Worm (Caenorhabditis elegans) whole organism, mixed stage, embryonic: ENCODE results near the gene F23H11.4.

Experiments
- M03D4.4 ChIP-seq: sonication (generic microtip); optimal IDR thresholded peaks from 2 replicates; lab custom pipeline; 2017; ENCODE audit warnings: mild to moderate bottlenecking, missing genetic modification characterization, missing compliant biosample characterization
- bed-3 ChIP-seq: fragments of 200-800 bp; sonication (Bioruptor generic); optimal IDR thresholded peaks from 3 replicates; lab custom pipeline; 2018; ENCODE audit warnings: mild to moderate bottlenecking, missing genetic modification characterization, moderate library complexity, missing compliant biosample characterization
- blmp-1 ChIP-seq: fragments of 150-350 bp; optimal IDR thresholded peaks from 2 replicates; lab custom pipeline; 2014; ENCODE audit warnings: missing biosample characterization, missing genetic modification characterization
- ceh-39 ChIP-seq: fragments of 150-350 bp; optimal IDR thresholded peaks from 2 replicates; lab custom pipeline; 2014; ENCODE audit warnings: missing biosample characterization, missing genetic modification characterization
- ceh-43 ChIP-seq: fragments of 200-800 bp; sonication (Bioruptor generic); optimal IDR thresholded peaks from 2 replicates; lab custom pipeline; 2018; ENCODE audit warnings: mild to moderate bottlenecking, missing genetic modification characterization, moderate library complexity, missing compliant biosample characterization
- ceh-83 ChIP-seq: fragments of 200-800 bp; sonication (Bioruptor generic); optimal IDR thresholded peaks from 2 replicates; lab custom pipeline; 2018; ENCODE audit warnings: mild to moderate bottlenecking, missing genetic modification characterization, missing compliant biosample characterization
- ces-1 ChIP-seq: fragments of 150-350 bp; optimal IDR thresholded peaks from 2 replicates; lab custom pipeline; 2014; ENCODE audit warnings: missing biosample characterization, missing genetic modification reagents, missing genetic modification characterization
- cnd-1 ChIP-seq: fragments of 200-800 bp; sonication (Bioruptor generic); optimal IDR thresholded peaks from 2 replicates; lab custom pipeline; 2018; ENCODE audit warnings: mild to moderate bottlenecking, missing genetic modification characterization, missing compliant biosample characterization
- drap-1 ChIP-seq: fragments of 200-800 bp; sonication (Bioruptor generic); optimal IDR thresholded peaks from 3 replicates; lab custom pipeline; 2018; ENCODE audit warnings: mild to moderate bottlenecking, missing genetic modification characterization, missing compliant biosample characterization
- elt-3 ChIP-seq: fragments of 150-350 bp; optimal IDR thresholded peaks from 2 replicates; lab custom pipeline; 2014; ENCODE audit warnings: missing biosample characterization, missing genetic modification characterization
- flh-1 ChIP-seq: fragments of 200-800 bp; sonication (Bioruptor generic); optimal IDR thresholded peaks from 2 replicates; lab custom pipeline; 2018; ENCODE audit warnings: mild to moderate bottlenecking, missing genetic modification characterization, moderate library complexity, missing compliant biosample characterization
- ham-2 ChIP-seq: fragments of 200-800 bp; sonication (Bioruptor generic); optimal IDR thresholded peaks from 2 replicates; lab custom pipeline; 2018; ENCODE audit warnings: mild to moderate bottlenecking, missing genetic modification characterization, missing compliant biosample characterization
- hlh-1 ChIP-seq: fragments of 150-350 bp; optimal IDR thresholded peaks from 2 replicates; lab custom pipeline; 2014; ENCODE audit warnings: missing biosample characterization, missing genetic modification reagents, missing genetic modification characterization
- lin-13 ChIP-seq: fragments of 150-350 bp; optimal IDR thresholded peaks from 2 replicates; lab custom pipeline; 2014; ENCODE audit warnings: missing biosample characterization, missing genetic modification characterization
- lin-32 ChIP-seq: fragments of 200-800 bp; sonication (Bioruptor generic); optimal IDR thresholded peaks from 2 replicates; lab custom pipeline; 2018; ENCODE audit warnings: mild to moderate bottlenecking, missing genetic modification characterization, missing compliant biosample characterization
- mab-5 ChIP-seq: fragments of 150-350 bp; optimal IDR thresholded peaks from 2 replicates; lab custom pipeline; 2014; ENCODE audit warnings: missing biosample characterization, missing genetic modification characterization
- mep-1 ChIP-seq: fragments of 150-350 bp; optimal IDR thresholded peaks from 2 replicates; lab custom pipeline; 2017; ENCODE audit warnings: missing biosample characterization, missing genetic modification reagents, missing genetic modification characterization, inconsistent platforms
- nhr-12 ChIP-seq: fragments of 150-350 bp; optimal IDR thresholded peaks from 2 replicates; lab custom pipeline; 2014; ENCODE audit warnings: missing biosample characterization, missing genetic modification characterization
- nhr-28 ChIP-seq: fragments of 150-350 bp; optimal IDR thresholded peaks from 2 replicates; lab custom pipeline; 2014; ENCODE audit warnings: missing biosample characterization, missing genetic modification characterization
- nhr-76 ChIP-seq: sonication (generic microtip); optimal IDR thresholded peaks from 2 replicates; lab custom pipeline; 2017; ENCODE audit warnings: missing biosample characterization, missing genetic modification characterization
- pha-4 ChIP-seq: fragments of 150-350 bp; optimal IDR thresholded peaks from 2 replicates; lab custom pipeline; 2018; ENCODE audit warnings: missing biosample characterization, missing genetic modification reagents, missing genetic modification characterization
- sem-2 ChIP-seq: fragments of 200-800 bp; sonication (Bioruptor generic); optimal IDR thresholded peaks from 2 replicates; lab custom pipeline; 2018; ENCODE audit warnings: mild to moderate bottlenecking, missing genetic modification characterization, missing compliant biosample characterization
- snpc-4 ChIP-seq: fragments of 150-350 bp; optimal IDR thresholded peaks from 2 replicates; lab custom pipeline; 2014; ENCODE audit warnings: missing biosample characterization, missing genetic modification characterization
- sptf-1 ChIP-seq: sonication (generic microtip); optimal IDR thresholded peaks from 2 replicates; lab custom pipeline; 2017; ENCODE audit warnings: mild to moderate bottlenecking, missing genetic modification characterization, moderate library complexity, missing compliant biosample characterization
- tbx-8 ChIP-seq: fragments of 200-800 bp; sonication (Bioruptor generic); optimal IDR thresholded peaks from 2 replicates; lab custom pipeline; 2018; ENCODE audit warnings: mild to moderate bottlenecking, missing genetic modification characterization, moderate library complexity, missing compliant biosample characterization
- unc-120 ChIP-seq: sonication (generic microtip); optimal IDR thresholded peaks from 2 replicates; lab custom pipeline; 2017; ENCODE audit warnings: missing genetic modification characterization, missing compliant biosample characterization; ENCODE audit not compliant: poor library complexity, severe bottlenecking
- unc-39 ChIP-seq: fragments of 150-350 bp; optimal IDR thresholded peaks from 2 replicates; lab custom pipeline; 2014; ENCODE audit warnings: missing biosample characterization, missing genetic modification characterization
- unc-62 ChIP-seq: fragments of 150-350 bp; optimal IDR thresholded peaks from 2 replicates; lab custom pipeline; 2014; ENCODE audit warnings: missing biosample characterization, missing genetic modification reagents, missing genetic modification characterization
- zip-8 ChIP-seq: fragments of 150-350 bp; optimal IDR thresholded peaks from 2 replicates; lab custom pipeline; 2014; ENCODE audit warnings: missing biosample characterization, missing genetic modification characterization
- ztf-11 ChIP-seq: fragments of 150-350 bp; optimal IDR thresholded peaks from 2 replicates; lab custom pipeline; 2014; ENCODE audit warnings: missing biosample characterization, missing genetic modification characterization

Gene F23H11.4

ce11 chrIII:881460-881859 lies 25.9 kb downstream of the F23H11.4 start:
- TF ChIP-seq sem-2 (GFP tag; lab: Kevin White, UChicago) (no peak), tbx-8 (GFP tag; lab: Kevin White, UChicago) (no peak), cnd-1 (tag; lab: Kevin White, UChicago) (no peak), flh-1 (GFP tag; lab: Kevin White, UChicago) (no peak), ham-2 (GFP tag; lab: Kevin White, UChicago) (no peak), bed-3 (GFP tag; lab: Kevin White, UChicago) (no peak), unc-39 (tag; lab: Kevin White, UChicago) (no peak), hlh-1 (tag; lab: Kevin White, UChicago) (no peak), nhr-12 (tag; lab: Kevin White, UChicago) (no peak), ces-1 (no peak), ceh-83 (GFP tag; lab: Kevin White, UChicago) (no peak), ztf-11 (tag; lab: Kevin White, UChicago) (no peak)

ce11 chrIII:880840-881239 lies 26.5 kb downstream of the F23H11.4 start:
- no peak for TF ChIP-seq nhr-76 (tag; lab: Kevin White, UChicago)
- no peak for TF ChIP-seq snpc-4
- no peak for TF ChIP-seq M03D4.4 (tag; lab: Kevin White, UChicago)

- TF ChIP-seq lin-13 (tag; lab: Kevin White, UChicago) (no peak), nhr-76 (tag; lab: Kevin White, UChicago) (no peak), M03D4.4 (tag; lab: Kevin White, UChicago) (no peak), bed-3 (GFP tag; lab: Kevin White, UChicago) (no peak), mep-1 (tag; lab: Kevin White, UChicago) (no peak), nhr-28 (no peak), unc-120 (tag; lab: Kevin White, UChicago) (no peak), elt-3 (tag; lab: Kevin White, UChicago) (no peak), blmp-1 (tag; lab: Kevin White, UChicago) (no peak), sptf-1 (no peak), ham-2 (GFP tag; lab: Kevin White, UChicago) (no peak), sem-2 (GFP tag; lab: Kevin White, UChicago) (no peak), pha-4 (tag; lab: Kevin White, UChicago) (no peak), mab-5 (tag; lab: Kevin White, UChicago) (no peak), zip-8 (tag; lab: Kevin White, UChicago) (no peak), ceh-43 (GFP tag; lab: Kevin White, UChicago) (no peak), ceh-83 (GFP tag; lab: Kevin White, UChicago) (no peak), tbx-8 (GFP tag; lab: Kevin White, UChicago) (no peak), ztf-11 (tag; lab: Kevin White, UChicago) (no peak), unc-62 (GFP tag; lab: Kevin White, UChicago) (no peak)
Observed at ce11 chrIII:879634-880033, 27.7 kb downstream of the F23H11.4 start, which contains the start of the genes T24C4.5 and ucr-2.3. T24C4.5 (minus strand) TSS chrIII:879734. ucr-2.3 (plus strand) TSS chrIII:879860.

ce11 chrIII:873432-873831 lies 33.9 kb downstream of the F23H11.4 start, which contains the start of gene clc-19:
clc-19 (minus strand) TSS chrIII:873566.
- TF ChIP-seq hlh-1 (tag; lab: Kevin White, UChicago) (no peak), ceh-39 (no peak), sem-2 (GFP tag; lab: Kevin White, UChicago) (no peak), nhr-12 (tag; lab: Kevin White, UChicago) (no peak), ceh-43 (GFP tag; lab: Kevin White, UChicago) (no peak), ces-1 (no peak), bed-3 (GFP tag; lab: Kevin White, UChicago) (no peak), zip-8 (tag; lab: Kevin White, UChicago) (no peak), pha-4 (tag; lab: Kevin White, UChicago) (no peak)

- TF ChIP-seq bed-3 (GFP tag; lab: Kevin White, UChicago) (no peak), drap-1 (no peak), lin-32 (no peak), ceh-39 (no peak), snpc-4 (no peak)
Observed at ce11 chrIII:872373-872772, 35.0 kb downstream of the F23H11.4 start, which contains the start of the genes T24C4.3 and clc-20. T24C4.3 (minus strand) TSS chrIII:872473. clc-20 (plus strand) TSS chrIII:872583.
